Fruit fly (Drosophila melanogaster): ENCODE measurements around the gene CG12104.

The CG12104 gene

dm6 chr3L:1628176-1628866 is 25.8 kb upstream of the CG12104 start, which contains the start of gene CG13928 (continued):
- TF ChIP-seq prd (optimal IDR thresholded peaks at IDR 0.05) (no peak), prd (GFP tag; IDR thresholded peaks at IDR 0.05) (no peak), CG13894 (tag; optimal IDR thresholded peaks at IDR 0.05) (peak; percentile 98), CG18619 (GFP tag; optimal IDR thresholded peaks at IDR 0.05) (no peak), pfk (GFP tag; optimal IDR thresholded peaks at IDR 0.05) (no peak), fd96Cb (tag; optimal IDR thresholded peaks at IDR 0.05) (no peak), Xbp1 (GFP tag; optimal IDR thresholded peaks at IDR 0.05) (no peak), crol (GFP tag; IDR thresholded peaks at IDR 0.05) (peak; percentile 84), her (GFP tag; optimal IDR thresholded peaks at IDR 0.05) (no peak), CG14014 (GFP tag; IDR thresholded peaks at IDR 0.05) (no peak), dmrt11E (tag; optimal IDR thresholded peaks at IDR 0.05) (no peak), CG16779 (GFP tag; IDR thresholded peaks at IDR 0.05) (peak; percentile 87), pzg (GFP tag; optimal IDR thresholded peaks at IDR 0.05) (peak; percentile 21), Drgx (GFP tag; IDR thresholded peaks at IDR 0.05) (no peak), CG15514 (GFP tag; optimal IDR thresholded peaks at IDR 0.05) (peak; percentile 21), slbo (GFP tag; IDR thresholded peaks at IDR 0.05) (peak; percentile 12; the same call in 1 of the 2 replicates), CG5953 (GFP tag; IDR thresholded peaks at IDR 0.05) (no peak), CG12659 (GFP tag; optimal IDR thresholded peaks at IDR 0.05) (no peak), gce (GFP tag; IDR thresholded peaks at IDR 0.05) (no peak), so (GFP tag; IDR thresholded peaks at IDR 0.05) (0 out of 3 replicates have a peak, but pooled peaks have one; percentile 30), CG1024 (GFP tag; IDR thresholded peaks at IDR 0.05) (0 out of 2 replicates have a peak, but pooled peaks have one; percentile 20), crp (GFP tag; optimal IDR thresholded peaks at IDR 0.05) (peak in 1 of 2 experiments; percentile 37), hkb (optimal IDR thresholded peaks at IDR 0.05) (no peak), hkb (GFP tag; IDR thresholded peaks at IDR 0.05) (no peak), CG9797 (GFP tag; optimal IDR thresholded peaks at IDR 0.05) (no peak), chinmo (GFP tag; IDR thresholded peaks at IDR 0.05; ENCODE audit: partially characterized antibody) (peak; percentile 73; the same call in 1 of the 4 replicates), H15 (GFP tag; IDR thresholded peaks at IDR 0.05) (no peak), Ssrp (tag; optimal IDR thresholded peaks at IDR 0.05) (no peak), CG8765 (GFP tag; IDR thresholded peaks at IDR 0.05) (no peak), Fer1 (GFP tag; optimal IDR thresholded peaks at IDR 0.05) (peak; percentile 40), CG33213 (GFP tag; optimal IDR thresholded peaks at IDR 0.05) (no peak), CG11456 (GFP tag; IDR thresholded peaks at IDR 0.05) (no peak), lab (GFP tag; optimal IDR thresholded peaks at IDR 0.05) (peak; percentile 9), CG17802 (tag; optimal IDR thresholded peaks at IDR 0.05) (no peak), CG11560 (tag; IDR thresholded peaks at IDR 0.05) (no peak), Hey (tag; optimal IDR thresholded peaks at IDR 0.05) (no peak), CG7372 (GFP tag; IDR thresholded peaks at IDR 0.05) (no peak), Sin3A (optimal IDR thresholded peaks at IDR 0.05) (no peak), CG12391 (tag; optimal IDR thresholded peaks at IDR 0.05) (no peak), vnd (GFP tag; IDR thresholded peaks at IDR 0.05; ENCODE audit: partially characterized antibody) (0 out of 3 replicates have a peak, but pooled peaks have one; percentile 12), Antp (GFP tag; optimal IDR thresholded peaks at IDR 0.05) (no peak), HLHmδ (GFP tag; optimal IDR thresholded peaks at IDR 0.05) (no peak), vvl (GFP tag; IDR thresholded peaks at IDR 0.05) (0 out of 2 replicates have a peak, but pooled peaks have one; percentile 18), zf30C (GFP tag; optimal IDR thresholded peaks at IDR 0.05) (no peak), CG1792 (GFP tag; optimal IDR thresholded peaks at IDR 0.05) (no peak), cato (GFP tag; optimal IDR thresholded peaks at IDR 0.05; ENCODE audit: borderline replicate concordance) (no peak), z (GFP tag; IDR thresholded peaks at IDR 0.05) (peak; percentile 60; the same call in 1 of the 3 replicates), Atf3 (GFP tag; optimal IDR thresholded peaks at IDR 0.05) (no peak), CG12155 (GFP tag; optimal IDR thresholded peaks at IDR 0.05) (peak; percentile 14), cwo (GFP tag; optimal IDR thresholded peaks at IDR 0.05) (no peak)
